Fruit fly (Drosophila melanogaster): ENCODE measurements around the gene cwo.
A peak's percentile ranks its signal among the peaks of the same experiment; 100 is the strongest.

Gene cwo

dm6 chr3R:10434489-10434888, 46.4 kb downstream of the cwo start, which contains the start of gene Cyp12e1:
TSS of gene Cyp12e1 (plus strand) at chr3R:10434789.
- TF ChIP-seq Eip93F (GFP tag; optimal IDR thresholded peaks at IDR 0.05) (no peak), Sox102F (GFP tag; optimal IDR thresholded peaks at IDR 0.05) (no peak), CG11902 (GFP tag; optimal IDR thresholded peaks at IDR 0.05) (no peak), topi (GFP tag; optimal IDR thresholded peaks at IDR 0.05) (no peak), dac (GFP tag; optimal IDR thresholded peaks at IDR 0.05) (no peak), OdsH (GFP tag; optimal IDR thresholded peaks at IDR 0.05) (no peak), pdm3 (GFP tag; optimal IDR thresholded peaks at IDR 0.05) (no peak), CG3032 (tag; optimal IDR thresholded peaks at IDR 0.05) (no peak), CG31627 (GFP tag; optimal IDR thresholded peaks at IDR 0.05) (no peak), dsx (GFP tag; optimal IDR thresholded peaks at IDR 0.05; ENCODE audit: poor library complexity, severe bottlenecking) (no peak), net (GFP tag; optimal IDR thresholded peaks at IDR 0.05) (no peak), Ets21C (GFP tag; optimal IDR thresholded peaks at IDR 0.05) (no peak), CG8632 (GFP tag; optimal IDR thresholded peaks at IDR 0.05) (no peak), CG6854 (GFP tag; optimal IDR thresholded peaks at IDR 0.05) (no peak), CG9139 (GFP tag; optimal IDR thresholded peaks at IDR 0.05) (no peak), CG11762 (GFP tag; optimal IDR thresholded peaks at IDR 0.05; ENCODE audit: insufficient read depth) (no peak), CG8119 (GFP tag; IDR thresholded peaks at IDR 0.05) (no peak), svp (GFP tag) (no peak), lz (GFP tag; optimal IDR thresholded peaks at IDR 0.05) (no peak)

dm6 chr3R:10436989-10437388, 48.9 kb downstream of the cwo start:
- TF ChIP-seq CG8319 (GFP tag; optimal IDR thresholded peaks at IDR 0.05), result no peak

- TF ChIP-seq svp (GFP tag), result peak; percentile 34
- no peak for TF ChIP-seq CG11294 (GFP tag; IDR thresholded peaks at IDR 0.05)
These were observed 60.9 kb downstream of the cwo start for dm6 chr3R:10448957-10449356.

Measured in whole organism, prepupa.